Worm (Caenorhabditis elegans): ENCODE results near the gene Y32F6A.4.

ce11 chrV:10478097-10478828 lies 44.4 kb upstream of the Y32F6A.4 start, which contains the start of the genes crp-1 and Y32F6B.9:
- no peak for TF ChIP-seq lsy-2 (tag; optimal IDR thresholded peaks at IDR 0.05)
- TF ChIP-seq mls-2 (tag; optimal IDR thresholded peaks at IDR 0.05): no peak
- no peak for TF ChIP-seq unc-62 (GFP tag; optimal IDR thresholded peaks at IDR 0.05)
- TF ChIP-seq nhr-76 (tag; optimal IDR thresholded peaks at IDR 0.05): no peak
- no peak for TF ChIP-seq elt-3 (tag; optimal IDR thresholded peaks at IDR 0.05)

Measured in whole organism, mixed stage, embryonic.